Worm (Caenorhabditis elegans): ENCODE measurements around the gene C07G2.5.

DNA sequence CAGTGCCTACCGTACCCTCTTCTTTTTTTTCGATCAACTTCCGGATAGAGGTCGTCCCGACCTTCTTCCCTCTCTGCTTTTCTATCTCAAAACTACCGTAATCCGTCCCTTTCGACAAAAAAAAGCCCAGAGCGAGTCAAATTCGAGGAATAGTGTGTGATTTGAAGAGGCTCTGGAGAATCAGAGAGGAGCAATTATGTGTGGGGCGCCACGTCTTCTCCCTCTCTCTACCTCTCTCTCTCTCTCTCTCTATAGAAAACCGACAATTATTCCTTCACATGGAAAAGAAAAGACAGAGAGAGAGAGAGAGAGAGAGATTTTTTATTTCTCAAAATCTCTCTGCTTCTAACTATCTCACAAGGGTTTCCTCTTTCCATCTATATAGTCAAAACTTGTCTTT lies 42.3 kb downstream of the C07G2.5 start:
- TF ChIP-seq T07F8.4 (tag; optimal IDR thresholded peaks at IDR 0.05) (no peak), madf-10 (tag; optimal IDR thresholded peaks at IDR 0.05) (no peak), ccch-3 (GFP tag; optimal IDR thresholded peaks at IDR 0.05) (no peak), lin-40 (tag; optimal IDR thresholded peaks at IDR 0.05) (no peak), him-1 (tag; optimal IDR thresholded peaks at IDR 0.05) (no peak), let-607 (tag; optimal IDR thresholded peaks at IDR 0.05) (no peak), snpc-4 (GFP tag; optimal IDR thresholded peaks at IDR 0.05) (no peak), snpc-4 (tag; optimal IDR thresholded peaks at IDR 0.05) (no peak)
